Fruit fly (Drosophila melanogaster) whole organism, embryonic: ENCODE data around the gene CG8891.
A peak's percentile ranks its signal among the peaks of the same experiment; 100 is the strongest.

ENCODE experiments used
- CG18619 ChIP-seq: fragments of 200-800 bp; sonication (Bioruptor generic); optimal IDR thresholded peaks from 3 replicates; lab custom pipeline; 2017; ENCODE audit warnings: missing biosample characterization, mild to moderate bottlenecking, missing genetic modification characterization
- CG2678 ChIP-seq: fragments of 200-800 bp; sonication (Bioruptor generic); optimal IDR thresholded peaks from 3 replicates; lab custom pipeline; 2019; ENCODE audit warnings: missing biosample characterization, mild to moderate bottlenecking, missing genetic modification characterization, moderate library complexity
- MTF-1 ChIP-seq: fragments of 200-800 bp; sonication (Bioruptor generic); optimal IDR thresholded peaks from 2 replicates; lab custom pipeline; 2018; ENCODE audit warnings: missing biosample characterization, mild to moderate bottlenecking, missing genetic modification characterization, borderline replicate concordance
- Sox102F ChIP-seq: fragments of 200-800 bp; sonication (Bioruptor generic); optimal IDR thresholded peaks from 2 replicates; lab custom pipeline; 2018; ENCODE audit warnings: missing biosample characterization, mild to moderate bottlenecking, missing genetic modification characterization, moderate library complexity
- Sry-δ ChIP-seq: fragments of 200-800 bp; sonication (Bioruptor generic); optimal IDR thresholded peaks from 2 replicates; lab custom pipeline; 2016; ENCODE audit warnings: missing biosample characterization, missing genetic modification characterization
- vvl ChIP-seq: fragments of 200-800 bp; sonication (Bioruptor generic); IDR thresholded peaks from 2 replicates; pipeline ENCODE4 v1.3.6; 2022; ENCODE audit warnings: missing biosample characterization, missing genetic modification characterization
- zf30C ChIP-seq: fragments of 200-800 bp; sonication (Bioruptor generic); optimal IDR thresholded peaks from 3 replicates; lab custom pipeline; 2018; ENCODE audit warnings: missing biosample characterization, mild to moderate bottlenecking, missing genetic modification characterization

dm6 chr2L:4996283-4996922 is 17.2 kb upstream of the CG8891 start:
- no peak for TF ChIP-seq Sox102F (GFP tag; lab: Kevin White, UChicago)
- TF ChIP-seq zf30C (GFP tag; lab: Kevin White, UChicago), result no peak
- no peak for TF ChIP-seq Sry-δ (GFP tag; lab: Kevin White, UChicago)
- TF ChIP-seq CG18619, result no peak
- no peak for TF ChIP-seq MTF-1 (GFP tag; lab: Kevin White, UChicago)
- TF ChIP-seq vvl (GFP tag; lab: Robert Waterston, UW), result peak; percentile 51; the same call in 1 of the 2 replicates
- TF ChIP-seq CG2678 (tag; lab: Kevin White, UChicago), result no peak
